Fruit fly (Drosophila melanogaster) whole organism, embryonic: Measurements from ENCODE around the gene dbe.

Source experiments
- CG10431 ChIP-seq: fragments of 200-800 bp; sonication (Bioruptor generic); optimal IDR thresholded peaks from 3 replicates; lab custom pipeline; 2018; ENCODE audit warnings: missing biosample characterization, mild to moderate bottlenecking, missing genetic modification characterization
- CG10565 ChIP-seq: fragments of 200-800 bp; sonication (Bioruptor generic); optimal IDR thresholded peaks from 3 replicates; lab custom pipeline; 2016; ENCODE audit warnings: missing biosample characterization, mild to moderate bottlenecking, missing genetic modification characterization
- CG11247 ChIP-seq: fragments of 200-800 bp; sonication (Bioruptor generic); IDR thresholded peaks from 2 replicates; pipeline ENCODE4 v1.3.6; 2022; ENCODE audit warnings: missing biosample characterization, missing genetic modification characterization
- CG12104 ChIP-seq: fragments of 200-800 bp; sonication (Bioruptor generic); optimal IDR thresholded peaks from 3 replicates; lab custom pipeline; 2016; ENCODE audit warnings: missing biosample characterization, missing genetic modification characterization
- CG12236 ChIP-seq: fragments of 200-800 bp; sonication (Bioruptor generic); optimal IDR thresholded peaks from 2 replicates; lab custom pipeline; 2016; ENCODE audit warnings: missing biosample characterization, missing genetic modification characterization
- CG1233 ChIP-seq: fragments of 200-800 bp; sonication (Bioruptor generic); optimal IDR thresholded peaks from 4 replicates; lab custom pipeline; 2018; ENCODE audit warnings: missing biosample characterization, mild to moderate bottlenecking, missing genetic modification characterization
- CG13775 ChIP-seq: fragments of 200-800 bp; sonication (Bioruptor generic); optimal IDR thresholded peaks from 3 replicates; lab custom pipeline; 2017; ENCODE audit warnings: missing biosample characterization, mild to moderate bottlenecking, missing genetic modification characterization
- CG14014 ChIP-seq: fragments of 200-800 bp; sonication (Bioruptor generic); IDR thresholded peaks from 2 replicates; pipeline ENCODE4 v1.3.6; 2022; ENCODE audit warnings: missing biosample characterization, missing genetic modification characterization
- CG14441 ChIP-seq: fragments of 200-800 bp; sonication (Bioruptor generic); IDR thresholded peaks from 2 replicates; pipeline ENCODE4 v1.3.6; 2022; ENCODE audit warnings: missing biosample characterization, missing genetic modification characterization
- CG14667 ChIP-seq: fragments of 200-800 bp; sonication (Bioruptor generic); IDR thresholded peaks from 2 replicates; pipeline ENCODE4 v1.3.6; 2022; ENCODE audit warnings: missing biosample characterization, missing genetic modification characterization
- CG14860 ChIP-seq: fragments of 200-800 bp; sonication (Bioruptor generic); IDR thresholded peaks from 3 replicates; pipeline ENCODE4 v1.3.6; 2022; ENCODE audit warnings: missing biosample characterization, missing genetic modification characterization; ENCODE audit not compliant: partially characterized antibody
- CG16779 ChIP-seq: fragments of 200-800 bp; sonication (Bioruptor generic); IDR thresholded peaks from 2 replicates; pipeline ENCODE4 v1.3.6; 2022; ENCODE audit warnings: missing biosample characterization, missing genetic modification characterization
- CG17612 ChIP-seq: fragments of 200-800 bp; sonication (Bioruptor generic); IDR thresholded peaks from 2 replicates; pipeline ENCODE4 v1.3.6; 2022; ENCODE audit warnings: missing biosample characterization, missing genetic modification characterization
- CG2199 ChIP-seq: fragments of 200-800 bp; sonication (Bioruptor generic); IDR thresholded peaks from 3 replicates; pipeline ENCODE4 v1.3.6; 2022; ENCODE audit warnings: missing biosample characterization, missing genetic modification characterization
- CG34224 ChIP-seq: fragments of 200-800 bp; sonication (Bioruptor generic); IDR thresholded peaks from 3 replicates; pipeline ENCODE4 v1.3.6; 2022; ENCODE audit warnings: missing biosample characterization, missing genetic modification characterization; ENCODE audit not compliant: partially characterized antibody
- CG6272 ChIP-seq: fragments of 200-800 bp; sonication (Bioruptor generic); IDR thresholded peaks from 2 replicates; pipeline ENCODE4 v1.3.6; 2022; ENCODE audit warnings: missing biosample characterization, missing genetic modification characterization
- CG6689 ChIP-seq: fragments of 200-800 bp; sonication (Bioruptor generic); IDR thresholded peaks from 2 replicates; pipeline ENCODE4 v1.3.6; 2022; ENCODE audit warnings: missing biosample characterization, missing genetic modification characterization
- CG6765 ChIP-seq: fragments of 200-800 bp; sonication (Bioruptor generic); optimal IDR thresholded peaks from 3 replicates; lab custom pipeline; 2017; ENCODE audit warnings: missing biosample characterization, mild to moderate bottlenecking, missing genetic modification characterization
- CG6791 ChIP-seq: fragments of 200-800 bp; sonication (Bioruptor generic); IDR thresholded peaks from 3 replicates; pipeline ENCODE4 v1.3.6; 2022; ENCODE audit warnings: missing biosample characterization, missing genetic modification characterization; ENCODE audit not compliant: partially characterized antibody
- CG7271 ChIP-seq: fragments of 200-800 bp; sonication (Bioruptor generic); optimal IDR thresholded peaks from 2 replicates; lab custom pipeline; 2018; ENCODE audit warnings: missing biosample characterization, mild to moderate bottlenecking, missing genetic modification characterization, moderate library complexity
- CG8281 ChIP-seq: fragments of 200-800 bp; sonication (Bioruptor generic); optimal IDR thresholded peaks from 2 replicates; lab custom pipeline; 2018; ENCODE audit warnings: missing biosample characterization, mild to moderate bottlenecking, missing genetic modification characterization, moderate library complexity
- CG8478 ChIP-seq: fragments of >200 bp; optimal IDR thresholded peaks from 2 replicates; lab custom pipeline; 2018
- CG9876 ChIP-seq: fragments of 200-800 bp; sonication (Bioruptor generic); optimal IDR thresholded peaks from 2 replicates; lab custom pipeline; 2016; ENCODE audit warnings: missing biosample characterization, missing genetic modification characterization
- D ChIP-seq, 2 experiments: fragments of 200-800 bp in 1 of 2; fragments of >200 bp in 1 of 2; sonication (Bioruptor generic) in 1 of 2; optimal IDR thresholded peaks; 2 replicates in 1 of 2; 3 replicates in 1 of 2; lab custom pipeline; 2017; ENCODE audit warnings: mild to moderate bottlenecking in 1 of 2, missing biosample characterization in 1 of 2, missing genetic modification characterization in 1 of 2, missing genetic modification reagents in 1 of 2
- Doc3 ChIP-seq: fragments of 200-800 bp; sonication (Bioruptor generic); IDR thresholded peaks from 3 replicates; pipeline ENCODE4 v1.3.6; 2022; ENCODE audit warnings: missing biosample characterization, missing genetic modification characterization; ENCODE audit not compliant: partially characterized antibody
- Elba2 ChIP-seq: fragments of 200-800 bp; sonication (Bioruptor generic); optimal IDR thresholded peaks from 3 replicates; lab custom pipeline; 2016; ENCODE audit warnings: missing biosample characterization, missing genetic modification characterization
- H2.0 ChIP-seq: fragments of 200-800 bp; sonication (Bioruptor generic); IDR thresholded peaks from 2 replicates; pipeline ENCODE4 v1.3.6; 2022; ENCODE audit warnings: missing biosample characterization, missing genetic modification characterization
- Mad ChIP-seq: fragments of 200-800 bp; sonication (Bioruptor generic); optimal IDR thresholded peaks from 2 replicates; lab custom pipeline; 2016; ENCODE audit warnings: missing biosample characterization, missing genetic modification characterization
- Nf-YA ChIP-seq: fragments of 200-800 bp; sonication (Bioruptor generic); IDR thresholded peaks from 2 replicates; pipeline ENCODE4 v1.3.6; 2022; ENCODE audit warnings: missing biosample characterization, missing genetic modification characterization
- Poxn ChIP-seq: fragments of 200-800 bp; sonication (Bioruptor generic); IDR thresholded peaks from 2 replicates; pipeline ENCODE4 v1.3.6; 2022; ENCODE audit warnings: missing biosample characterization, missing genetic modification characterization
- Trl ChIP-seq, 3 experiments: fragments of >200 bp in 2 of 3; fragments of 200-800 bp in 1 of 3; sonication (Bioruptor generic) in 1 of 3; optimal IDR thresholded peaks; 2 replicates in 1 of 3; 3 replicates in 2 of 3; lab custom pipeline; 2016 to 2017; ENCODE audit warnings: missing biosample characterization in 1 of 3, missing genetic modification characterization in 1 of 3
- al ChIP-seq: fragments of 200-800 bp; sonication (Bioruptor generic); IDR thresholded peaks from 2 replicates; pipeline ENCODE4 v1.3.6; 2022; ENCODE audit warnings: missing biosample characterization, missing genetic modification characterization
- amos ChIP-seq: fragments of 200-800 bp; sonication (Bioruptor generic); IDR thresholded peaks from 2 replicates; pipeline ENCODE4 v1.3.6; 2022; ENCODE audit warnings: missing biosample characterization, missing genetic modification characterization; ENCODE audit not compliant: partially characterized antibody
- br ChIP-seq: fragments of >200 bp; optimal IDR thresholded peaks from 2 replicates; lab custom pipeline; 2017
- ci ChIP-seq: fragments of 200-800 bp; sonication (Bioruptor generic); IDR thresholded peaks from 3 replicates; pipeline ENCODE4 v1.3.6; 2022; ENCODE audit warnings: missing biosample characterization, missing genetic modification characterization
- dan ChIP-seq: fragments of 200-800 bp; sonication (Bioruptor generic); IDR thresholded peaks from 2 replicates; pipeline ENCODE4 v1.3.6; 2022; ENCODE audit warnings: missing biosample characterization, missing genetic modification characterization
- ems ChIP-seq: fragments of 200-800 bp; sonication (Bioruptor generic); optimal IDR thresholded peaks from 3 replicates; lab custom pipeline; 2016; ENCODE audit warnings: missing biosample characterization, missing genetic modification characterization
- eyg ChIP-seq: fragments of 200-800 bp; sonication (Bioruptor generic); optimal IDR thresholded peaks from 3 replicates; lab custom pipeline; 2016; ENCODE audit warnings: missing biosample characterization, missing genetic modification characterization
- gem ChIP-seq: fragments of 200-800 bp; sonication (Bioruptor generic); optimal IDR thresholded peaks from 2 replicates; lab custom pipeline; 2019; ENCODE audit warnings: missing biosample characterization, mild to moderate bottlenecking, missing genetic modification characterization, moderate library complexity
- kah ChIP-seq: fragments of 200-800 bp; sonication (Bioruptor generic); optimal IDR thresholded peaks from 2 replicates; lab custom pipeline; 2018; ENCODE audit warnings: missing biosample characterization, mild to moderate bottlenecking, missing genetic modification characterization
- nmo ChIP-seq: fragments of 200-800 bp; sonication (Bioruptor generic); optimal IDR thresholded peaks from 2 replicates; lab custom pipeline; 2018; ENCODE audit warnings: missing biosample characterization, mild to moderate bottlenecking, missing genetic modification characterization, moderate library complexity
- pb ChIP-seq: fragments of 200-800 bp; sonication (Bioruptor generic); optimal IDR thresholded peaks from 3 replicates; lab custom pipeline; 2016; ENCODE audit warnings: missing biosample characterization, missing genetic modification characterization
- pfk ChIP-seq: fragments of 200-800 bp; sonication (Bioruptor generic); optimal IDR thresholded peaks from 2 replicates; lab custom pipeline; 2018; ENCODE audit warnings: missing biosample characterization, mild to moderate bottlenecking, missing genetic modification characterization, moderate library complexity
- run ChIP-seq: fragments of 200-800 bp; sonication (Bioruptor generic); optimal IDR thresholded peaks from 3 replicates; lab custom pipeline; 2018; ENCODE audit warnings: missing biosample characterization, mild to moderate bottlenecking, missing genetic modification characterization
- schlank ChIP-seq: fragments of 200-800 bp; sonication (Bioruptor generic); optimal IDR thresholded peaks from 2 replicates; lab custom pipeline; 2018; ENCODE audit warnings: missing biosample characterization, mild to moderate bottlenecking, missing genetic modification characterization
- stc ChIP-seq: fragments of 200-800 bp; sonication (Bioruptor generic); IDR thresholded peaks from 2 replicates; pipeline ENCODE4 v1.3.6; 2022; ENCODE audit warnings: missing biosample characterization, missing genetic modification characterization
- tgo ChIP-seq: fragments of 200-800 bp; sonication (Bioruptor generic); IDR thresholded peaks from 3 replicates; pipeline ENCODE4 v1.3.6; 2022; ENCODE audit warnings: missing biosample characterization, missing genetic modification characterization
- yki ChIP-seq: fragments of >200 bp; optimal IDR thresholded peaks from 3 replicates; lab custom pipeline; 2018
- zen ChIP-seq: fragments of 200-800 bp; sonication (Bioruptor generic); optimal IDR thresholded peaks from 3 replicates; lab custom pipeline; 2018; ENCODE audit warnings: missing biosample characterization, mild to moderate bottlenecking, missing genetic modification characterization, moderate library complexity
- zen2 ChIP-seq: fragments of 200-800 bp; sonication (Bioruptor generic); IDR thresholded peaks from 3 replicates; pipeline ENCODE4 v1.3.6; 2022; ENCODE audit warnings: missing biosample characterization, missing genetic modification characterization; ENCODE audit not compliant: partially characterized antibody

The dbe gene

dm6 chr2L:850727-851257, 18.9 kb downstream of the dbe start, which contains the start of gene drongo (continued):
- TF ChIP-seq Doc3 (GFP tag; lab: Robert Waterston, UW): no peak
- TF ChIP-seq H2.0 (GFP tag; lab: Robert Waterston, UW): no peak
- no peak for TF ChIP-seq CG17612
- TF ChIP-seq gem (tag; lab: Kevin White, UChicago): no peak
- TF ChIP-seq schlank (tag; lab: Kevin White, UChicago): no peak
- no peak; the same call in 1 of the 2 replicates for TF ChIP-seq CG6272 (GFP tag; lab: Robert Waterston, UW)
- peak; percentile 76 for TF ChIP-seq ci (GFP tag; lab: Robert Waterston, UW)
- TF ChIP-seq zen2 (GFP tag; lab: Robert Waterston, UW): no peak; the same call in 1 of the 3 replicates
- no peak for TF ChIP-seq eyg (GFP tag; lab: Kevin White, UChicago)
- no peak for TF ChIP-seq dan (GFP tag; lab: Robert Waterston, UW)
- no peak for TF ChIP-seq run (tag; lab: Kevin White, UChicago)
- TF ChIP-seq CG12236 (GFP tag; lab: Kevin White, UChicago): no peak
- no peak for TF ChIP-seq CG10431
- TF ChIP-seq CG2199 (GFP tag; lab: Robert Waterston, UW): peak; percentile 73; the same call in 1 of the 3 replicates
- peak; percentile 45 for TF ChIP-seq ems (GFP tag; lab: Kevin White, UChicago)
- no peak for TF ChIP-seq CG8478
- TF ChIP-seq CG6791 (GFP tag; lab: Robert Waterston, UW): peak; percentile 68
- no peak; the same call in 1 of the 2 replicates for TF ChIP-seq stc (GFP tag; lab: Robert Waterston, UW)
- peak; percentile 63 for TF ChIP-seq nmo (GFP tag; lab: Kevin White, UChicago)
- TF ChIP-seq CG9876 (GFP tag; lab: Kevin White, UChicago): peak; percentile 8
- peak; percentile 99 for TF ChIP-seq pfk
- no peak for TF ChIP-seq CG12104 (GFP tag; lab: Kevin White, UChicago)
- no peak for TF ChIP-seq Nf-YA (GFP tag; lab: Robert Waterston, UW)
- TF ChIP-seq CG6765 (GFP tag; lab: Kevin White, UChicago): no peak
- TF ChIP-seq pb (GFP tag; lab: Kevin White, UChicago): peak; percentile 29
- TF ChIP-seq Trl (optimal IDR thresholded peaks at IDR 0.05; lab: Kevin White, UChicago): no peak
- peak; percentile 53 for TF ChIP-seq Trl (GFP tag; optimal IDR thresholded peaks at IDR 0.05; lab: Kevin White, UChicago)
- TF ChIP-seq CG14441 (GFP tag; lab: Robert Waterston, UW): peak; percentile 32; the same call in 1 of the 2 replicates
- peak; percentile 47; the same call in 1 of the 2 replicates for TF ChIP-seq CG16779 (GFP tag; lab: Robert Waterston, UW)
- 0 out of 2 replicates have a peak, but pooled peaks have one; percentile 17 for TF ChIP-seq al (GFP tag; lab: Robert Waterston, UW)
- no peak for TF ChIP-seq CG7271 (tag; lab: Kevin White, UChicago)
- TF ChIP-seq zen: no peak
- no peak for TF ChIP-seq CG14667 (GFP tag; lab: Robert Waterston, UW)
- no peak for TF ChIP-seq CG8281 (tag; lab: Kevin White, UChicago)
- TF ChIP-seq Poxn (GFP tag; lab: Robert Waterston, UW): no peak
- TF ChIP-seq CG14014 (GFP tag; lab: Robert Waterston, UW): peak; percentile 38; the same call in 1 of the 2 replicates
- TF ChIP-seq CG34224 (GFP tag; lab: Robert Waterston, UW): peak; percentile 31; the same call in 2 of the 3 replicates
- no peak for TF ChIP-seq CG6689 (GFP tag; lab: Robert Waterston, UW)
- TF ChIP-seq CG14860 (GFP tag; lab: Robert Waterston, UW): 0 out of 3 replicates have a peak, but pooled peaks have one; percentile 48
- no peak for TF ChIP-seq yki
- TF ChIP-seq D (optimal IDR thresholded peaks at IDR 0.05; lab: Kevin White, UChicago): no peak
- TF ChIP-seq D (GFP tag; optimal IDR thresholded peaks at IDR 0.05; lab: Kevin White, UChicago): no peak
- TF ChIP-seq kah (GFP tag; lab: Kevin White, UChicago): peak; percentile 83
- no peak for TF ChIP-seq Mad (GFP tag; lab: Kevin White, UChicago)
- TF ChIP-seq CG11247: peak; percentile 33; the same call in 1 of the 2 replicates
- TF ChIP-seq amos (GFP tag; lab: Robert Waterston, UW): peak; percentile 58; the same call in 1 of the 2 replicates
- TF ChIP-seq CG1233 (GFP tag; lab: Kevin White, UChicago): no peak
- no peak for TF ChIP-seq CG10565
- TF ChIP-seq br (lab: Kevin White, UChicago): no peak
- TF ChIP-seq tgo (GFP tag; lab: Robert Waterston, UW): no peak
- no peak for TF ChIP-seq Elba2
- TF ChIP-seq CG13775 (GFP tag; lab: Kevin White, UChicago): no peak
